Worm (Caenorhabditis elegans) whole organism, young adult: ENCODE results near the gene peli-1.

Experiments used
- B0336.3 ChIP-seq: fragments of 200-800 bp; sonication (Bioruptor generic); IDR thresholded peaks from 2 replicates; pipeline ENCODE4 v1.3.6; 2022; ENCODE audit warnings: missing genetic modification characterization, missing compliant biosample characterization
- C17E4.6 ChIP-seq: fragments of 200-800 bp; sonication (Bioruptor generic); IDR thresholded peaks from 2 replicates; pipeline ENCODE4 v1.3.6; 2022; ENCODE audit warnings: missing genetic modification reagents, missing genetic modification characterization, missing compliant biosample characterization
- F33H1.4 ChIP-seq: fragments of 200-800 bp; sonication (Bioruptor generic); IDR thresholded peaks from 2 replicates; pipeline ENCODE4 v1.3.6; 2022; ENCODE audit warnings: missing genetic modification reagents, missing genetic modification characterization, missing compliant biosample characterization
- K11D2.4 ChIP-seq: fragments of 200-800 bp; sonication (Bioruptor generic); IDR thresholded peaks from 2 replicates; pipeline ENCODE4 v1.3.6; 2022; ENCODE audit warnings: missing genetic modification reagents, missing genetic modification characterization, missing compliant biosample characterization
- Y56A3A.18 ChIP-seq: fragments of 200-800 bp; sonication (Bioruptor generic); IDR thresholded peaks from 2 replicates; pipeline ENCODE4 v1.3.6; 2022; ENCODE audit warnings: missing genetic modification reagents, missing genetic modification characterization, missing compliant biosample characterization
- Y79H2A.3 ChIP-seq: fragments of 200-800 bp; sonication (Bioruptor generic); conservative IDR thresholded peaks from 2 replicates; pipeline ENCODE4 v1.3.6; 2022; ENCODE audit warnings: missing genetic modification reagents, missing genetic modification characterization, missing compliant biosample characterization
- aptf-2 ChIP-seq: fragments of 200-800 bp; sonication (Bioruptor generic); conservative IDR thresholded peaks from 2 replicates; pipeline ENCODE4 v1.3.6; 2022; ENCODE audit warnings: missing genetic modification reagents, missing genetic modification characterization, missing compliant biosample characterization
- atf-7 ChIP-seq: sonication (generic microtip); optimal IDR thresholded peaks from 2 replicates; lab custom pipeline; 2017; ENCODE audit warnings: mild to moderate bottlenecking, missing genetic modification characterization, missing compliant biosample characterization
- attf-3 ChIP-seq: fragments of 200-800 bp; sonication (Bioruptor generic); conservative IDR thresholded peaks from 2 replicates; pipeline ENCODE4 v1.3.6; 2022; ENCODE audit warnings: missing genetic modification reagents, missing genetic modification characterization, missing compliant biosample characterization
- attf-6 ChIP-seq: fragments of 200-800 bp; sonication (Bioruptor generic); IDR thresholded peaks from 2 replicates; pipeline ENCODE4 v1.3.6; 2022; ENCODE audit warnings: missing genetic modification reagents, missing genetic modification characterization, missing compliant biosample characterization
- cebp-1 ChIP-seq, 2 experiments: fragments of 200-800 bp in 1 of 2; sonication (Bioruptor generic) in 1 of 2; sonication (generic microtip) in 1 of 2; IDR thresholded peaks in 1 of 2; optimal IDR thresholded peaks in 1 of 2; 2 replicates each; pipeline versions ENCODE4 v1.3.6 to Lab custom; 2017 to 2022; ENCODE audit warnings: missing compliant biosample characterization in 2 of 2, missing genetic modification characterization in 2 of 2, mild to moderate bottlenecking in 1 of 2, missing genetic modification reagents in 1 of 2, moderate library complexity in 1 of 2
- ceh-100 ChIP-seq: fragments of 200-800 bp; sonication (Bioruptor generic); IDR thresholded peaks from 2 replicates; pipeline ENCODE4 v1.3.6; 2022; ENCODE audit warnings: missing genetic modification reagents, missing genetic modification characterization, missing compliant biosample characterization
- ceh-91 ChIP-seq: fragments of 200-800 bp; sonication (Bioruptor generic); IDR thresholded peaks from 2 replicates; pipeline ENCODE4 v1.3.6; 2022; ENCODE audit warnings: missing genetic modification reagents, missing genetic modification characterization, missing compliant biosample characterization
- die-1 ChIP-seq: sonication (generic microtip); optimal IDR thresholded peaks from 2 replicates; lab custom pipeline; 2016; ENCODE audit warnings: missing genotype, mild to moderate bottlenecking, missing genetic modification characterization, missing compliant biosample characterization
- dpff-1 ChIP-seq: sonication (generic microtip); optimal IDR thresholded peaks from 2 replicates; lab custom pipeline; 2017; ENCODE audit warnings: mild to moderate bottlenecking, missing genetic modification characterization, missing compliant biosample characterization
- dpl-1 ChIP-seq: fragments of 150-350 bp; optimal IDR thresholded peaks from 2 replicates; lab custom pipeline; 2014; ENCODE audit warnings: missing biosample characterization, missing genetic modification reagents, missing genetic modification characterization
- ets-4 ChIP-seq: fragments of 200-800 bp; sonication (Bioruptor generic); optimal IDR thresholded peaks from 2 replicates; lab custom pipeline; 2018; ENCODE audit warnings: mild to moderate bottlenecking, missing genetic modification characterization, missing compliant biosample characterization
- fkh-3 ChIP-seq: sonication (generic microtip); optimal IDR thresholded peaks from 2 replicates; lab custom pipeline; 2016; ENCODE audit warnings: mild to moderate bottlenecking, missing genetic modification characterization, missing compliant biosample characterization
- gei-17 ChIP-seq: fragments of 200-800 bp; sonication (Bioruptor generic); optimal IDR thresholded peaks from 2 replicates; lab custom pipeline; 2018; ENCODE audit warnings: mild to moderate bottlenecking, missing genetic modification characterization, missing compliant biosample characterization
- hlh-12 ChIP-seq: sonication (generic microtip); optimal IDR thresholded peaks from 2 replicates; lab custom pipeline; 2016; ENCODE audit warnings: missing genetic modification characterization, missing compliant biosample characterization
- lin-26 ChIP-seq: fragments of 200-800 bp; sonication (Bioruptor generic); IDR thresholded peaks from 2 replicates; pipeline ENCODE4 v1.3.6; 2022; ENCODE audit warnings: missing genetic modification reagents, missing genetic modification characterization, missing compliant biosample characterization
- lsy-27 ChIP-seq: sonication (generic microtip); optimal IDR thresholded peaks from 2 replicates; lab custom pipeline; 2017; ENCODE audit warnings: missing genetic modification characterization, mild to moderate bottlenecking, missing compliant biosample characterization, antibody characterized with exemption, missing genotype, borderline replicate concordance; ENCODE audit not compliant: insufficient read depth
- madf-3 ChIP-seq: fragments of 200-800 bp; sonication (Bioruptor generic); IDR thresholded peaks from 2 replicates; pipeline ENCODE4 v1.3.6; 2022; ENCODE audit warnings: missing genetic modification reagents, missing genetic modification characterization, missing compliant biosample characterization
- madf-8 ChIP-seq: fragments of 200-800 bp; sonication (Bioruptor generic); conservative IDR thresholded peaks from 2 replicates; pipeline ENCODE4 v1.3.6; 2022; ENCODE audit warnings: missing genetic modification reagents, missing genetic modification characterization, missing compliant biosample characterization
- nfya-1 ChIP-seq: sonication (generic microtip); optimal IDR thresholded peaks from 2 replicates; lab custom pipeline; 2017; ENCODE audit warnings: antibody characterized with exemption, missing compliant biosample characterization, missing genetic modification characterization, borderline replicate concordance; ENCODE audit not compliant: insufficient read depth
- nhr-27 ChIP-seq: fragments of 200-800 bp; sonication (Bioruptor generic); optimal IDR thresholded peaks from 2 replicates; lab custom pipeline; 2018; ENCODE audit warnings: mild to moderate bottlenecking, missing genetic modification characterization, moderate library complexity, missing compliant biosample characterization
- nhr-80 ChIP-seq: sonication (generic microtip); optimal IDR thresholded peaks from 2 replicates; lab custom pipeline; 2016; ENCODE audit warnings: missing genetic modification characterization, missing compliant biosample characterization
- tbp1 ChIP-seq: fragments of 200-800 bp; sonication (Bioruptor generic); optimal IDR thresholded peaks from 2 replicates; lab custom pipeline; 2018; ENCODE audit warnings: mild to moderate bottlenecking, missing genetic modification characterization, missing compliant biosample characterization
- unc-130 ChIP-seq: sonication (generic microtip); optimal IDR thresholded peaks from 2 replicates; lab custom pipeline; 2016; ENCODE audit warnings: missing genetic modification reagents, missing genetic modification characterization, missing compliant biosample characterization
- ztf-18 ChIP-seq: sonication (generic microtip); optimal IDR thresholded peaks from 2 replicates; lab custom pipeline; 2016; ENCODE audit warnings: missing genotype, mild to moderate bottlenecking, missing genetic modification characterization, missing compliant biosample characterization
- ztf-22 ChIP-seq: fragments of 200-800 bp; sonication (Bioruptor generic); optimal IDR thresholded peaks from 2 replicates; lab custom pipeline; 2018; ENCODE audit warnings: mild to moderate bottlenecking, missing genetic modification characterization, moderate library complexity, missing compliant biosample characterization
- ztf-25 ChIP-seq: fragments of 200-800 bp; sonication (Bioruptor generic); IDR thresholded peaks from 2 replicates; pipeline ENCODE4 v1.3.6; 2022; ENCODE audit warnings: missing genetic modification reagents, missing genetic modification characterization, missing compliant biosample characterization
- ztf-6 ChIP-seq: fragments of 200-800 bp; sonication (Bioruptor generic); IDR thresholded peaks from 2 replicates; pipeline ENCODE4 v1.3.6; 2022; ENCODE audit warnings: missing genetic modification reagents, missing genetic modification characterization, missing compliant biosample characterization

peli-1 gene

ce11 chrV:5708331-5708730 is 2.7 kb downstream of the peli-1 start:
- no peak for TF ChIP-seq nhr-27 (tag; lab: Kevin White, UChicago)
- no peak for TF ChIP-seq ztf-6 (GFP tag; lab: Robert Waterston, UW)
- TF ChIP-seq F33H1.4 (GFP tag; lab: Robert Waterston, UW), result no peak
- TF ChIP-seq K11D2.4 (GFP tag; lab: Robert Waterston, UW), result no peak
- no peak for TF ChIP-seq die-1 (tag; lab: Kevin White, UChicago)
- no peak for TF ChIP-seq lsy-27 (tag; lab: Kevin White, UChicago)
- no peak for TF ChIP-seq lin-26 (GFP tag; lab: Robert Waterston, UW)
- no peak for TF ChIP-seq madf-8 (GFP tag; lab: Robert Waterston, UW)
- no peak for TF ChIP-seq aptf-2 (GFP tag; lab: Robert Waterston, UW)
- no peak for TF ChIP-seq dpff-1 (tag; lab: Kevin White, UChicago)
- TF ChIP-seq hlh-12 (tag; lab: Kevin White, UChicago), result no peak
- no peak for TF ChIP-seq nfya-1 (tag; lab: Kevin White, UChicago)

- peak; percentile 70 for TF ChIP-seq attf-3 (GFP tag; lab: Robert Waterston, UW)
- no peak for TF ChIP-seq ztf-18 (tag; lab: Kevin White, UChicago)
- no peak for TF ChIP-seq ceh-91 (GFP tag; lab: Robert Waterston, UW)
These were observed 6.6 kb downstream of the peli-1 start for ce11 chrV:5712189-5712588.

- TF ChIP-seq nhr-80 (peak; percentile 78), fkh-3 (no peak), C17E4.6 (no peak), attf-6 (GFP tag; lab: Robert Waterston, UW) (no peak), cebp-1 (GFP tag; IDR thresholded peaks at IDR 0.05; lab: Robert Waterston, UW) (no peak), cebp-1 (tag; optimal IDR thresholded peaks at IDR 0.05; lab: Kevin White, UChicago) (peak; percentile 14), atf-7 (tag; lab: Kevin White, UChicago) (no peak), tbp1 (GFP tag; lab: Kevin White, UChicago) (no peak), gei-17 (no peak), ets-4 (GFP tag; lab: Kevin White, UChicago) (no peak), dpl-1 (GFP tag; lab: Kevin White, UChicago) (no peak), B0336.3 (GFP tag; lab: Robert Waterston, UW) (0 out of 2 replicates have a peak, but pooled peaks have one; percentile 17)
These were observed 7.0 kb downstream of the peli-1 start, which contains the start of gene gcst-1 for ce11 chrV:5712652-5713051. Gene gcst-1 (plus strand): TSS chrV:5712928.

- TF ChIP-seq cebp-1 (GFP tag; IDR thresholded peaks at IDR 0.05; lab: Robert Waterston, UW) (no peak), cebp-1 (tag; optimal IDR thresholded peaks at IDR 0.05; lab: Kevin White, UChicago) (no peak), unc-130 (no peak)
These were observed 7.9 kb downstream of the peli-1 start for ce11 chrV:5713510-5713909.

DNA sequence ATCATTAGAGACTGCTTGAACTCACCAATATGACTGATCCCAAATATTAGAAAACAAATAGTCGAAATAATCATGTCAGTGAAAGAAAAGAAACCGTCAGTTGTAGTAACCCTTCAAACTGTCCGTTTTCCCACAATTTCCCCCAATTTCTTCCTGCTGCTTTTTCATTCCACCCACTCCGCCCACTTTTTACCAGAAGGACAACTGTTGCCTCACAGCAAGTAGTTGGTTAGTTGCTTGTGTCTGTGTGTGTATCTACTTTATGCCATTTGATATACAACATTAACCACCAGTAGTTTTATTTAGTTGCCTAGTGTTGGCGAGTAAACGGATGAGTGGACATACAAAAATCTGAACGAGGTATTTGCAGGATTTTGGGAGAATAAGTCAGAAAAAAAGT is 10.9 kb downstream of the peli-1 start, which contains the start of gene K09H11.9:
Gene K09H11.9, minus strand, starts transcription at position 101 of the 400 bp plus-strand sequence.
- TF ChIP-seq ceh-100 (no peak), ztf-25 (GFP tag; lab: Robert Waterston, UW) (no peak), Y79H2A.3 (GFP tag; lab: Robert Waterston, UW) (no peak), ztf-22 (GFP tag; lab: Kevin White, UChicago) (no peak), K11D2.4 (GFP tag; lab: Robert Waterston, UW) (no peak), madf-3 (GFP tag; lab: Robert Waterston, UW) (0 out of 2 replicates have a peak, but pooled peaks have one; percentile 30), Y56A3A.18 (no peak)
